Worm (Caenorhabditis elegans): ENCODE data around the gene C27D9.1.

The C27D9.1 gene

DNA sequence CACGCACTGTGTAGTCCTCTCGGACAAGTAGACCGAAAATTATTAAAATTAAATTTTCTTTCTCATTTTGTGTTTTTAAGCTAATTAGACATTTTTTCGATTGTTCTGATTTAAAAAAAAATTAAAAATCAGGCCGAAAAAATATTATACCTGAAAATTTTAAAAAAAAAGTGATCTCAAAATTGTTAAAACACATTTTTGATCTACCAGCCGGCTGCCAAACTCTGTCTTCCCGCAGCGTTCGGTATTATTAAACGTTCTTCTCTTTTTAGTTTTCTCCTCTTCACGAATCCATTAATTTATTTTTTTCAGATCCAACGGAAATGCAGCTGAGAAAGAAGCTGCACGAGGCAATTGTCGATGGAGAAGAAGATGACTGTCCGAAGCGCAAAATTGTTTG lies at the start of gene C27D9.1:
C27D9.1 (plus strand) TSS at position 281 of the 400 bp plus-strand sequence.
- TF ChIP-seq aly-1 (tag; optimal IDR thresholded peaks at IDR 0.05) (no peak), ama-1 (optimal IDR thresholded peaks at IDR 0.05) (no peak), pes-1 (GFP tag; IDR thresholded peaks at IDR 0.05) (no peak), tra-4 (tag; optimal IDR thresholded peaks at IDR 0.05) (no peak), F13C5.2 (tag; optimal IDR thresholded peaks at IDR 0.05) (no peak), hnd-1 (tag; optimal IDR thresholded peaks at IDR 0.05) (no peak), ets-7 (tag; optimal IDR thresholded peaks at IDR 0.05) (no peak), flt-1 (GFP tag; IDR thresholded peaks at IDR 0.05) (no peak), tbx-37 (GFP tag; conservative IDR thresholded peaks at IDR 0.05) (no peak), B0310.2 (tag; optimal IDR thresholded peaks at IDR 0.05) (no peak), ceh-13 (GFP tag; optimal IDR thresholded peaks at IDR 0.05) (no peak)

DNA sequence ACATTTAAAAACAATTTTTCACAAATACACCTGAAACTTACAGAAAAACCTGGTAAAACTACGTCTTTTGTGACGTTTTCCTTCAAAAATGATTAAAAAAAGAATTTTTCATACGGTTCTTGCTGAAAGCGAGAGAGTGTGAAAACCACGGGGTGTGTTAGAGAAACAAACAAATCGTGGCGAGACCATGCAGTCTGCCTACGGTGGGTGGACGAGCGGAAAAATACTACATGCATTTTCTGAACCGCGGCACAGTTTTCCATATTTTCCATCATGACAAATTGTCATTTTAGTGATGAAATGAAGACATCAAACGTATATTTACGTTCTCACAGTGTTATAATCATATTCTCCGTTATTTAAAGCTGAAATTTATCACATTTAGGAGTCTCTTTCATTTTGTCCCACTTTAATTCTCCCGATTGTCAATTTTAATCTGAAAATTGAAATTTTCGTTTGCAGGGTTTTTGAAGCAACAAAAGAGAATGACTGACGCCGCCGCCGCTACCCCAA lies 46.8 kb upstream of the C27D9.1 start, which contains the start of the genes F10G7.9 and tsn-1:
F10G7.9 (minus strand) TSS at position 127 of the 513 bp plus-strand sequence.
tsn-1 (plus strand) TSS at position 463 of the 513 bp plus-strand sequence.
- peak; percentile 12 for TF ChIP-seq F13C5.2 (tag; optimal IDR thresholded peaks at IDR 0.05)
- TF ChIP-seq tra-4 (tag; optimal IDR thresholded peaks at IDR 0.05), result no peak

DNA sequence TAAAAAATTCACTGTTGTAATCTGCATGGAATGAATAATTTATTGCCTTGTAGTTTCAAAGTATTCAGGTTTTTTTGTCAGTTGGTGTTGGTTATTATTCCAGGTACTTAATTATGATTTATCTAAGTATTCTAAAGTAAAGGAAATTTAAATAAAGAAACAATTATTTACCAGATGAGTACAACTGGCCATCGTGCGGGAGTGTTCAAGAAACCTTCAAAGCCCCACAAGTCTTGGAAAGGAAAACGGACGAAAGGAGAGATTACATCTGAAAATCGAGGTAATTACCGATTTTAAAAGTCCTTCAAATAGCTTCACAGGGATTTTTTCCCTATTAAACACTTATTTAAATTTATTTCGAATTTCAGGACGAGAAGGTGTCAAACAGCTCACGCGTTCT lies 43.1 kb upstream of the C27D9.1 start, which contains the start of gene tag-151:
tag-151 (plus strand) TSS at position 158 of the 400 bp plus-strand sequence.
- TF ChIP-seq ama-1 (optimal IDR thresholded peaks at IDR 0.05) (no peak), ceh-13 (GFP tag; optimal IDR thresholded peaks at IDR 0.05) (no peak), F13C5.2 (tag; optimal IDR thresholded peaks at IDR 0.05) (no peak), hmbx-1 (tag; optimal IDR thresholded peaks at IDR 0.05) (no peak), hnd-1 (tag; optimal IDR thresholded peaks at IDR 0.05) (no peak), tbx-37 (GFP tag; conservative IDR thresholded peaks at IDR 0.05) (no peak), hmg-4 (GFP tag; optimal IDR thresholded peaks at IDR 0.05) (no peak), flt-1 (GFP tag; IDR thresholded peaks at IDR 0.05) (no peak)

DNA sequence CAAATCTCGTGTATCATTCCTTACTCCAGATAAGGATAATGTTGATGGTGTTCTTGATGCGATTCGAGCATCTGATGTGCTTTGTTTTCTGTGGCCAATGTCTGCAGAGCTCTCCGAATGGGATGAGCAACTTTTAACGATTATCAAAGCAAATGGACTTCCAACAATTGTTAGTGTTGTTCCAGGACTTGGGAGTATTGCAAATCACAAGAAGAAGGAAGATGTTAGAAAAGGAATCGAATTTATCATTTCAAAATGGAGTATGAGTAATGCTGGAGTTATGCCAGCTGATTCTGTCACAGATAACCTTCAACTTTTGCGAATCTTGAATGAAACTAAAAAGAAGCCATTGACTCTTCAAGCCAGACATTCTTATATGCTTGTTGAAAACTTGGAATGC lies 42.4 kb upstream of the C27D9.1 start:
- TF ChIP-seq hmbx-1 (tag; optimal IDR thresholded peaks at IDR 0.05) (no peak), hnd-1 (tag; optimal IDR thresholded peaks at IDR 0.05) (no peak), ceh-13 (GFP tag; optimal IDR thresholded peaks at IDR 0.05) (no peak), F13C5.2 (tag; optimal IDR thresholded peaks at IDR 0.05) (no peak), flt-1 (GFP tag; IDR thresholded peaks at IDR 0.05) (no peak), ama-1 (optimal IDR thresholded peaks at IDR 0.05) (no peak), aly-1 (tag; optimal IDR thresholded peaks at IDR 0.05) (no peak), hmg-4 (GFP tag; optimal IDR thresholded peaks at IDR 0.05) (no peak), tbx-11 (GFP tag; IDR thresholded peaks at IDR 0.05) (no peak), tbx-37 (GFP tag; conservative IDR thresholded peaks at IDR 0.05) (no peak), B0310.2 (tag; optimal IDR thresholded peaks at IDR 0.05) (no peak), sea-1 (GFP tag; conservative IDR thresholded peaks at IDR 0.05) (no peak), scrt-1 (GFP tag; IDR thresholded peaks at IDR 0.05) (no peak), pes-1 (GFP tag; IDR thresholded peaks at IDR 0.05) (no peak), tra-4 (tag; optimal IDR thresholded peaks at IDR 0.05) (no peak), ets-7 (tag; optimal IDR thresholded peaks at IDR 0.05) (no peak), ceh-36 (tag; optimal IDR thresholded peaks at IDR 0.05) (no peak)

DNA sequence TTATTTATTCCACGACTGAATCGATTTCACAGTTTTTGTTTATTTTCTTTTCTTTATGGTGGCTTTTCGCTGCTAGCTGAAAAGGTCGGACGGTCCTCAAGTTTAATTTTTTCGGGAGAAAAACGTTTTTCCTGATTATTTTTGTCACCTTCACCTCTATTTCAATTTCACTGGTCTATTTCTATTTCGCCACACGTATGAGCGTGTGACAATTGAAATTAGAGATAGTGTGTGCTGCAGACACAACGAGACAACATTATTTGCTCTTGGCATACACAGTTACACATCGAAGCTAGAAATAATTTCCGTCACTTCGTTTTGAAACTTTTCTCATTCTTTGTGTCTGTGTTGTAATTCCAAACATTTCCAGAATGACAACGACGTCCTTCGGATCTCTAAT lies 37.5 kb upstream of the C27D9.1 start, which contains the start of gene F41C3.8:
F41C3.8 (plus strand) TSS at position 371 of the 400 bp plus-strand sequence.
- TF ChIP-seq tbx-11 (GFP tag; IDR thresholded peaks at IDR 0.05) (no peak), flt-1 (GFP tag; IDR thresholded peaks at IDR 0.05) (no peak)

DNA sequence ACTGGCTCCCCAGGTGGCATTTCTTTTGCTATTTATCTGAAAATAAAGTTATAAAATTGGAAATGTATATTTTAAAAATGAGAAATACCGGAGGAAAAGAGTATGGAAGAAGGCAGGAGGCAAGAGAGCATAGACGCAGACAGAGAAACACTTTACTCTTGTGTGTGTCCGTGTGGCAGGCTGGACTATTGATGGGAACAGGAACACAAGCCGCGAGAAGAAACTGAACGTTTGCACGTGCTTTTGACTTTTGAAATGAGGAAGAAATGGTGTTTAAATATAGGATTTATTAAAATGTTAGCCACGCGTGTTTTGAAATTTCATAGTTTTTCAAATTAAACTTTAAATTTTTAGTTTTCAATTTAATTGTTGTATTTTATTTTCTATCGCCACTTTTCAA lies 27.1 kb upstream of the C27D9.1 start, which contains the start of gene F10G7.10:
F10G7.10 (minus strand) TSS at position 145 of the 400 bp plus-strand sequence.
- TF ChIP-seq tbx-37 (GFP tag; conservative IDR thresholded peaks at IDR 0.05) (no peak), hnd-1 (tag; optimal IDR thresholded peaks at IDR 0.05) (no peak), tbx-11 (GFP tag; IDR thresholded peaks at IDR 0.05) (no peak), B0310.2 (tag; optimal IDR thresholded peaks at IDR 0.05) (no peak), aly-1 (tag; optimal IDR thresholded peaks at IDR 0.05) (no peak), pes-1 (GFP tag; IDR thresholded peaks at IDR 0.05) (no peak), hmbx-1 (tag; optimal IDR thresholded peaks at IDR 0.05) (no peak)

DNA sequence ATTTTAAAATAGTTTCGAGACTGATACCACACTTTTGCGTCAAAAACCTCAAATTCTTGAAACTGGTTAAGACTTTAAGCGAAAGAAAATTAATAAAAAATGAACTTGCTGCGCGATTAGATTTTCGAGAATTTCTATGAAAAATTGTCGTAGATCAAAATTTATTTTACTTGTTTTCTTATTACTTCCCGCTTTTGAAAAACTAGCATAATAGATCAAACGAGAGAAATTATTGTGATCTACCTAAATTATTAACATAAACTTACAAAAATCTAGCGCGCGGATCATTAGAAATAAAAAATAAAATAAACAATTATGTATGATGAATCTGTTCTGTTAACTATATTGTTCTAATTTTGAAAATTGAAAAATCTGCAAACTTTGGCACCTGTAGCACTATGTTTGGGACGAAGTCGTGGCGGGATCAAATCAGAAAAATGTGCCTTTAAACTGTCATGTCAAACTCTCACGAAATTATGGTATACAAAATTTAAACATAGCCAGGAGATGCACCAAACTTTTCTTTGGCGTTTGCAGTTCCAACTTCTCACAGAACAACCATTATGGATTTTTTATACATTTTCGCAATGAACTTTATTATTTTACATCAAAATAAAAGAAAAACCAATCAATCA lies 26.3 kb upstream of the C27D9.1 start:
- no peak for TF ChIP-seq flt-1 (GFP tag; IDR thresholded peaks at IDR 0.05)
- TF ChIP-seq scrt-1 (GFP tag; IDR thresholded peaks at IDR 0.05), result no peak
- TF ChIP-seq tbx-37 (GFP tag; conservative IDR thresholded peaks at IDR 0.05), result no peak
- TF ChIP-seq B0310.2 (tag; optimal IDR thresholded peaks at IDR 0.05), result no peak
- TF ChIP-seq ceh-13 (GFP tag; optimal IDR thresholded peaks at IDR 0.05), result no peak
- TF ChIP-seq aly-1 (tag; optimal IDR thresholded peaks at IDR 0.05), result no peak
- no peak for TF ChIP-seq ama-1 (optimal IDR thresholded peaks at IDR 0.05)
- no peak for TF ChIP-seq ceh-36 (tag; optimal IDR thresholded peaks at IDR 0.05)
- TF ChIP-seq hnd-1 (tag; optimal IDR thresholded peaks at IDR 0.05), result no peak
- no peak for TF ChIP-seq ets-7 (tag; optimal IDR thresholded peaks at IDR 0.05)
- TF ChIP-seq tra-4 (tag; optimal IDR thresholded peaks at IDR 0.05), result no peak
- no peak for TF ChIP-seq hmg-4 (GFP tag; optimal IDR thresholded peaks at IDR 0.05)

DNA sequence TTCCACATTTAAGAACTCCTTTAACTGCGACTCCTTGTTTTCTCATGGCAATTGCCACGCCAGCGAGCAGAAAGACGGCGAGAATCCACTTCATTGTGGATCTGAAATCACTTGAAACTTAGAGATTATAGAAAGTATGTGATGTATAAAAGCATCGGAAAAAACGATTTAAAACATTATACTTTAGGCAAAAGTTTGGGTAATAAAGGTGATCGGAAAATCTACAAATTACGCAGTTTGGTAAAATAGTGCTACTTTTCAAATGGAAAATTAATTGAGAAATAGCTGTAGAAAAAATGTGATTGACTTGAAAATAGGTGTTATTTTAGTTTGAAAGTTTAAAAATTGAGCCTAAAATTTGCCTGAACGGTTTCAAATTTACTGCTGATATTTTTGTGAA lies 25.4 kb upstream of the C27D9.1 start, which contains the start of gene ttr-41:
ttr-41 (minus strand) TSS at position 101 of the 400 bp plus-strand sequence.
- TF ChIP-seq tbx-37 (GFP tag; conservative IDR thresholded peaks at IDR 0.05) (no peak), aly-1 (tag; optimal IDR thresholded peaks at IDR 0.05) (no peak), ceh-13 (GFP tag; optimal IDR thresholded peaks at IDR 0.05) (no peak), hnd-1 (tag; optimal IDR thresholded peaks at IDR 0.05) (no peak), hmg-4 (GFP tag; optimal IDR thresholded peaks at IDR 0.05) (no peak), scrt-1 (GFP tag; IDR thresholded peaks at IDR 0.05) (no peak), hmbx-1 (tag; optimal IDR thresholded peaks at IDR 0.05) (no peak), tbx-11 (GFP tag; IDR thresholded peaks at IDR 0.05) (no peak), B0310.2 (tag; optimal IDR thresholded peaks at IDR 0.05) (no peak), tra-4 (tag; optimal IDR thresholded peaks at IDR 0.05) (no peak), sea-1 (GFP tag; conservative IDR thresholded peaks at IDR 0.05) (no peak), ama-1 (optimal IDR thresholded peaks at IDR 0.05) (no peak), F13C5.2 (tag; optimal IDR thresholded peaks at IDR 0.05) (no peak), ets-7 (tag; optimal IDR thresholded peaks at IDR 0.05) (no peak), ceh-36 (tag; optimal IDR thresholded peaks at IDR 0.05) (no peak), pes-1 (GFP tag; IDR thresholded peaks at IDR 0.05) (no peak)
